Fruit fly (Drosophila melanogaster): ENCODE measurements around the gene Tpc1.

Tpc1 gene

DNA sequence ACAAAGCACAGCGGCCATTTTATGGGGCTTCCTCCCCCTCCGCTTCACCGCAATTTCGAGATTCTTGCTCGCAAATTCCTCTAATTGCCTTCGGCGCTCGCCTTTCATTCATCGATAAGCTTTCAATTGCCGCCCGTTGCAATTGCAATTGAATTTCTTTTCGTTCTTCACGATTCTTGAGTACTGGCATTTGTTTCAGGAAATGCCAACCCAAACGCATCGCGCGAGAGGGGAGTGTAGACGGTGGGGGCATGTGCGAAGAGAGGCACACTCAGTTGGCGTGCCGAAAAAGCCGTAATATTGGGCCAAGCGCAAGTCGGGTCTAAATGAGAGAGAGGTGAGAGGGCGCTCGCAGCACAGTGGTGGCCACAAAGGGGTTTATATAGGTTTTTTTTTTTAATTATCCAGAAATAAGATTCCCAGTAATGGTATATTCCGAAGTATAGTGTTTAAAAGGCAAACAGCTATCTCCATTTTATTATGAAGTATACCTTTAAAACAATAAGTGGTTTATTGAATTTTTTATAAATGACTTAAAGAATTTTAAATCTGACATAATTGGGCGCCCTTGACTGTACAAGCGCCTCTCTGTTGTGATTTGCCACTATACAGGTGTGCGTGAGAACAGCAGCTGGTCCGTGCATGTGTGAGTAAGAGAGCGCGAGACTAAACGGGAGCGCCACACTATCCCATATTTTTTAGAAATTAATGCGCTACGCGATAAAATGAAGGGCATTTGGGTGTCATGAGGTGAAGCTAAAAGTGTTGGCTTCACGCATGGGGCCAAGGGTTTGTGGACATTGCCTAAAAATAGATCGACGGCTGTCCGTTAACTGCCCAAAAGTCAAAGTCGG lies 4.7 kb upstream of the Tpc1 start (continued):
- peak; percentile 45 for TF ChIP-seq CG4707 (GFP tag; optimal IDR thresholded peaks at IDR 0.05)
- TF ChIP-seq mirr (GFP tag; optimal IDR thresholded peaks at IDR 0.05), result peak; percentile 58
- TF ChIP-seq lilli (GFP tag; optimal IDR thresholded peaks at IDR 0.05), result peak; percentile 94
- 0 out of 2 replicates have a peak, but pooled peaks have one; percentile 8 for TF ChIP-seq CG16779 (GFP tag; IDR thresholded peaks at IDR 0.05)
- TF ChIP-seq CG11398 (GFP tag; optimal IDR thresholded peaks at IDR 0.05), result peak; percentile 78
- TF ChIP-seq CG9727 (GFP tag; optimal IDR thresholded peaks at IDR 0.05), result peak; percentile 89
- TF ChIP-seq pho (GFP tag; optimal IDR thresholded peaks at IDR 0.05), result peak; percentile 95
- TF ChIP-seq CG1647 (GFP tag; optimal IDR thresholded peaks at IDR 0.05), result peak; percentile 72
- peak; percentile 72 for TF ChIP-seq exex (tag; optimal IDR thresholded peaks at IDR 0.05)
- no peak for TF ChIP-seq hbn (GFP tag; IDR thresholded peaks at IDR 0.05; ENCODE audit: partially characterized antibody)
- peak; percentile 74 for TF ChIP-seq Antp (GFP tag; optimal IDR thresholded peaks at IDR 0.05)
- TF ChIP-seq CG32772 (GFP tag; IDR thresholded peaks at IDR 0.05), result peak; percentile 85
- TF ChIP-seq CG11695 (GFP tag; IDR thresholded peaks at IDR 0.05), result peak; percentile 85
- TF ChIP-seq CG10959 (GFP tag; IDR thresholded peaks at IDR 0.05), result 0 out of 2 replicates have a peak, but pooled peaks have one; percentile 24
- peak; percentile 84 for TF ChIP-seq CG8388 (GFP tag; optimal IDR thresholded peaks at IDR 0.05)
- TF ChIP-seq E2f2 (GFP tag; IDR thresholded peaks at IDR 0.05), result peak; percentile 76
- peak; percentile 87 for TF ChIP-seq slou (GFP tag; optimal IDR thresholded peaks at IDR 0.05)
- TF ChIP-seq Taf1 (GFP tag; IDR thresholded peaks at IDR 0.05), result peak; percentile 88
- TF ChIP-seq sd (tag; optimal IDR thresholded peaks at IDR 0.05), result peak; percentile 80
- 0 out of 2 replicates have a peak, but pooled peaks have one; percentile 7 for TF ChIP-seq tna (GFP tag; IDR thresholded peaks at IDR 0.05; ENCODE audit: partially characterized antibody)
- TF ChIP-seq ssp (GFP tag; IDR thresholded peaks at IDR 0.05), result peak; percentile 78
- TF ChIP-seq caup (GFP tag; optimal IDR thresholded peaks at IDR 0.05; ENCODE audit: severe bottlenecking), result peak; percentile 90
- TF ChIP-seq Poxn (GFP tag; IDR thresholded peaks at IDR 0.05), result peak; percentile 64
- TF ChIP-seq CG17359 (tag; optimal IDR thresholded peaks at IDR 0.05), result peak; percentile 88
- TF ChIP-seq luna (GFP tag; optimal IDR thresholded peaks at IDR 0.05), result peak; percentile 33
- TF ChIP-seq oc (tag; optimal IDR thresholded peaks at IDR 0.05), result peak; percentile 88
- peak; percentile 92 for TF ChIP-seq crol (GFP tag; IDR thresholded peaks at IDR 0.05)
- TF ChIP-seq ATbp (GFP tag; optimal IDR thresholded peaks at IDR 0.05), result peak; percentile 87
- TF ChIP-seq Dip3 (GFP tag; optimal IDR thresholded peaks at IDR 0.05), result peak; percentile 85
- peak; percentile 89 for TF ChIP-seq Sox100B (GFP tag; optimal IDR thresholded peaks at IDR 0.05)
- TF ChIP-seq ERR (GFP tag; optimal IDR thresholded peaks at IDR 0.05), result peak; percentile 78
- TF ChIP-seq CG7928 (GFP tag; optimal IDR thresholded peaks at IDR 0.05), result peak; percentile 56
- TF ChIP-seq Rfx (GFP tag; IDR thresholded peaks at IDR 0.05), result peak; percentile 92
- peak; percentile 91 for TF ChIP-seq Fer3 (tag; optimal IDR thresholded peaks at IDR 0.05)
- TF ChIP-seq klu (GFP tag; IDR thresholded peaks at IDR 0.05), result peak; percentile 77; the same call in 1 of the 2 replicates
- peak; percentile 91 for TF ChIP-seq CG9215 (GFP tag; IDR thresholded peaks at IDR 0.05)
- peak; percentile 75 for TF ChIP-seq CG15696 (tag; optimal IDR thresholded peaks at IDR 0.05)
- TF ChIP-seq ewg (GFP tag; optimal IDR thresholded peaks at IDR 0.05), result peak; percentile 85
- TF ChIP-seq gfzf (GFP tag; optimal IDR thresholded peaks at IDR 0.05), result peak; percentile 6
- peak; percentile 25 for TF ChIP-seq MTF-1 (GFP tag; optimal IDR thresholded peaks at IDR 0.05; ENCODE audit: borderline replicate concordance)
- peak; percentile 57; the same call in 1 of the 2 replicates for TF ChIP-seq sens-2 (GFP tag; IDR thresholded peaks at IDR 0.05)
- peak; percentile 23 for TF ChIP-seq pros (GFP tag; optimal IDR thresholded peaks at IDR 0.05)
- no peak for TF ChIP-seq bbx (GFP tag; IDR thresholded peaks at IDR 0.05; ENCODE audit: partially characterized antibody)
- peak; percentile 79 for TF ChIP-seq nau (GFP tag; optimal IDR thresholded peaks at IDR 0.05)
- peak; percentile 63 for TF ChIP-seq Lhr (GFP tag; optimal IDR thresholded peaks at IDR 0.05)
- 0 out of 2 replicates have a peak, but pooled peaks have one; percentile 25 for TF ChIP-seq Scr (GFP tag; IDR thresholded peaks at IDR 0.05; ENCODE audit: partially characterized antibody)
- TF ChIP-seq gsb (GFP tag; IDR thresholded peaks at IDR 0.05), result peak; percentile 77; the same call in 1 of the 2 replicates
